Worm (Caenorhabditis elegans) whole organism, late embryonic: Measurements from ENCODE around the gene C54D10.3.
A peak's percentile ranks its signal among the peaks of the same experiment; 100 is the strongest.

Experiments used
- C38D4.7 ChIP-seq: fragments of 200-800 bp; sonication (Bioruptor generic); optimal IDR thresholded peaks from 2 replicates; lab custom pipeline; 2018; ENCODE audit warnings: mild to moderate bottlenecking, missing genetic modification characterization, moderate library complexity, missing compliant biosample characterization
- F13H6.1 ChIP-seq: sonication (generic microtip); optimal IDR thresholded peaks from 2 replicates; lab custom pipeline; 2016; ENCODE audit warnings: missing genetic modification characterization, missing compliant biosample characterization
- K02D7.2 ChIP-seq: sonication (generic microtip); optimal IDR thresholded peaks from 2 replicates; lab custom pipeline; 2017; ENCODE audit warnings: mild to moderate bottlenecking, missing genetic modification characterization, missing compliant biosample characterization
- K09A11.1 ChIP-seq: sonication (generic microtip); optimal IDR thresholded peaks from 2 replicates; lab custom pipeline; 2017; ENCODE audit warnings: antibody characterized with exemption, mild to moderate bottlenecking, missing genetic modification characterization, missing compliant biosample characterization; ENCODE audit not compliant: insufficient read depth
- T23F11.4 ChIP-seq: fragments of 200-800 bp; sonication (Bioruptor generic); optimal IDR thresholded peaks from 2 replicates; lab custom pipeline; 2018; ENCODE audit warnings: mild to moderate bottlenecking, missing genetic modification characterization, missing compliant biosample characterization
- ahr-1 ChIP-seq: sonication (generic microtip); optimal IDR thresholded peaks from 2 replicates; lab custom pipeline; 2016; ENCODE audit warnings: missing genetic modification characterization, missing compliant biosample characterization
- ama-1 ChIP-seq: fragments of 150-350 bp; optimal IDR thresholded peaks from 2 replicates; lab custom pipeline; 2014
- ceh-19 ChIP-seq: fragments of 200-800 bp; sonication (Bioruptor generic); optimal IDR thresholded peaks from 2 replicates; lab custom pipeline; 2018; ENCODE audit warnings: mild to moderate bottlenecking, missing genetic modification characterization, missing compliant biosample characterization
- ceh-2 ChIP-seq: sonication (generic microtip); optimal IDR thresholded peaks from 2 replicates; lab custom pipeline; 2016; ENCODE audit warnings: missing genotype, missing genetic modification characterization, missing compliant biosample characterization
- ceh-30 ChIP-seq: fragments of 150-350 bp; optimal IDR thresholded peaks from 2 replicates; lab custom pipeline; 2014; ENCODE audit warnings: missing biosample characterization, missing genetic modification characterization
- ceh-45 ChIP-seq: fragments of 200-800 bp; sonication (Bioruptor generic); IDR thresholded peaks from 2 replicates; pipeline ENCODE4 v1.3.6; 2022; ENCODE audit warnings: missing genetic modification reagents, missing genetic modification characterization, missing compliant biosample characterization
- ceh-9 ChIP-seq: sonication (generic microtip); optimal IDR thresholded peaks from 2 replicates; lab custom pipeline; 2016; ENCODE audit warnings: mild to moderate bottlenecking, missing genetic modification characterization, inconsistent platforms, missing compliant biosample characterization
- dve-1 ChIP-seq: sonication (generic microtip); optimal IDR thresholded peaks from 2 replicates; lab custom pipeline; 2017; ENCODE audit warnings: antibody characterized with exemption, mild to moderate bottlenecking, missing genetic modification characterization, missing compliant biosample characterization
- elt-2 ChIP-seq: sonication (generic microtip); optimal IDR thresholded peaks from 2 replicates; lab custom pipeline; 2016; ENCODE audit warnings: missing genetic modification reagents, missing genetic modification characterization, missing compliant biosample characterization
- elt-4 ChIP-seq: sonication (generic microtip); optimal IDR thresholded peaks from 2 replicates; lab custom pipeline; 2016; ENCODE audit warnings: missing genetic modification characterization, missing compliant biosample characterization
- ets-4 ChIP-seq: sonication (generic microtip); optimal IDR thresholded peaks from 2 replicates; lab custom pipeline; 2016; ENCODE audit warnings: missing genetic modification characterization, missing compliant biosample characterization
- fkh-10 ChIP-seq: fragments of 150-350 bp; optimal IDR thresholded peaks from 2 replicates; lab custom pipeline; 2014; ENCODE audit warnings: missing biosample characterization, missing genetic modification reagents, missing genetic modification characterization
- hlh-6 ChIP-seq: sonication (generic microtip); optimal IDR thresholded peaks from 2 replicates; lab custom pipeline; 2016; ENCODE audit warnings: missing genotype, missing genetic modification characterization, missing compliant biosample characterization
- mec-3 ChIP-seq: sonication (generic microtip); optimal IDR thresholded peaks from 2 replicates; lab custom pipeline; 2016; ENCODE audit warnings: borderline replicate concordance, missing genetic modification characterization, missing compliant biosample characterization
- nhr-11 ChIP-seq: fragments of 150-350 bp; optimal IDR thresholded peaks from 2 replicates; lab custom pipeline; 2014; ENCODE audit warnings: missing biosample characterization, missing genetic modification characterization
- pat-9 ChIP-seq: fragments of 200-800 bp; sonication (Bioruptor generic); optimal IDR thresholded peaks from 2 replicates; lab custom pipeline; 2018; ENCODE audit warnings: mild to moderate bottlenecking, missing genetic modification characterization, moderate library complexity, missing compliant biosample characterization
- pha-2 ChIP-seq: sonication (generic microtip); optimal IDR thresholded peaks from 2 replicates; lab custom pipeline; 2017; ENCODE audit warnings: mild to moderate bottlenecking, missing genetic modification characterization, missing compliant biosample characterization
- pha-4 ChIP-seq: fragments of 150-350 bp; optimal IDR thresholded peaks from 2 replicates; lab custom pipeline; 2018; ENCODE audit warnings: missing biosample characterization, missing genetic modification reagents, missing genetic modification characterization
- pqm-1 ChIP-seq: sonication (generic microtip); optimal IDR thresholded peaks from 2 replicates; lab custom pipeline; 2016; ENCODE audit warnings: missing genetic modification characterization, missing compliant biosample characterization
- rnt-1 ChIP-seq: sonication (generic microtip); optimal IDR thresholded peaks from 2 replicates; lab custom pipeline; 2016; ENCODE audit warnings: missing genetic modification characterization, missing compliant biosample characterization
- sdc-2 ChIP-seq: sonication (generic microtip); optimal IDR thresholded peaks from 2 replicates; lab custom pipeline; 2016; ENCODE audit warnings: missing genotype, missing genetic modification characterization, missing compliant biosample characterization
- sox-2 ChIP-seq: fragments of 200-800 bp; sonication (Bioruptor generic); IDR thresholded peaks from 2 replicates; pipeline ENCODE4 v1.3.6; 2022; ENCODE audit warnings: missing genetic modification reagents, missing genetic modification characterization, missing compliant biosample characterization
- ttx-3 ChIP-seq: sonication (generic microtip); optimal IDR thresholded peaks from 2 replicates; lab custom pipeline; 2016; ENCODE audit warnings: missing genetic modification reagents, missing genetic modification characterization, missing compliant biosample characterization
- unc-3 ChIP-seq, 2 experiments: fragments of 200-800 bp in 1 of 2; sonication (Bioruptor generic) in 1 of 2; sonication (generic microtip) in 1 of 2; conservative IDR thresholded peaks in 1 of 2; optimal IDR thresholded peaks in 1 of 2; 2 replicates each; pipeline versions ENCODE4 v1.3.6 to Lab custom; 2016 to 2022; ENCODE audit warnings: missing compliant biosample characterization in 2 of 2, missing genetic modification characterization in 2 of 2, missing genetic modification reagents in 1 of 2
- unc-55 ChIP-seq: sonication (generic microtip); optimal IDR thresholded peaks from 2 replicates; lab custom pipeline; 2017; ENCODE audit warnings: missing biosample characterization, missing genetic modification reagents, missing genetic modification characterization
- unc-86 ChIP-seq: sonication (generic microtip); optimal IDR thresholded peaks from 2 replicates; lab custom pipeline; 2016; ENCODE audit warnings: missing genetic modification characterization, missing compliant biosample characterization

Gene C54D10.3

DNA sequence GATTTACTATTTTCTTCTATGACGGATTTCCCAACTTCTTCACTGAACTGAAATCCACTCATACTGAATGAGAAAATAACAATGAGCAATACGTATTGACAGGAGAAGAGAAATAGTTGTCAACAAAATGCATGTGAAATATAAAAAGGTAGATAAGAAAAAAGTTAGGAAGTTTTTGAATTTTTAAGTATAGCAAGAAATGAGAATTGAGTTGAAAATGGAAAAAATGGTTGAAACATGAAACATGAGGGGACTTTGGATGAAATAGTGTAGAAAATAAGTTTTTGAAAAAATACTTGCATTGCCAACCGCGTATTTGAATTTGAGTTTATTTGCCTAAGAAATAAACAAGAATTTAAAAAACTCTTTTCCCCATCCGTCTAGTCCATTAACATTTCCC, 28.5 kb downstream of the C54D10.3 start, which contains the start of the genes pals-38 and C54D10.9:
Gene pals-38 (minus strand): TSS at position 101 of the 400 bp plus-strand sequence.
Gene C54D10.9 (plus strand): TSS at position 259 of the 400 bp plus-strand sequence.
- TF ChIP-seq unc-86 (tag; lab: Kevin White, UChicago), result no peak
- TF ChIP-seq elt-4 (tag; lab: Kevin White, UChicago), result no peak
- no peak for TF ChIP-seq K02D7.2 (tag; lab: Kevin White, UChicago)
- TF ChIP-seq C38D4.7, result no peak
- TF ChIP-seq ttx-3 (tag; lab: Kevin White, UChicago), result no peak

DNA sequence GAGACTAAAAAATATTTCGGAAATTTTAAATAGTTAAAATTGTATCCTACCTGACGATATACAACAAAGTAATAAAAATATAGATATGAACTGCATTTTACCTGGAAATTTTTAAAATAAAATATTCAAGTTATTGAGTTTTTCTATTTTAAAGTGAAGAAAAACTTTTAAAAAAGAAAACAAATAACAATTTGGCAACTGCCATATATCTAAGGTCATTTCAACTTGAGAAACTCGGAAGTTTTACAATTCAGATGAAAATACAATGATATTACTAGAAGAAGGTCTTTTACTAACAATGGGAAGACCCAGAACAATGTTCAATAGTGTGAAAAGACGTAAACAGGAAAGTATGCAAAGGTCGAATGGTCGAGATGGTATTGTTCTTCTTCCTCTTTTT, 31.5 kb downstream of the C54D10.3 start, which contains the start of gene C54D10.10:
Gene C54D10.10 (minus strand): TSS at position 101 of the 400 bp plus-strand sequence.
- TF ChIP-seq ceh-9 (tag; lab: Kevin White, UChicago), result no peak
- no peak for TF ChIP-seq ceh-19
- TF ChIP-seq dve-1, result no peak
- no peak for TF ChIP-seq nhr-11 (tag; lab: Kevin White, UChicago)
- no peak for TF ChIP-seq C38D4.7
- no peak for TF ChIP-seq ceh-30 (tag; lab: Kevin White, UChicago)
- TF ChIP-seq unc-55 (GFP tag; lab: Kevin White, UChicago), result no peak
- no peak for TF ChIP-seq unc-86 (tag; lab: Kevin White, UChicago)
- no peak for TF ChIP-seq elt-4 (tag; lab: Kevin White, UChicago)
- no peak for TF ChIP-seq hlh-6 (tag; lab: Kevin White, UChicago)
- TF ChIP-seq elt-2, result no peak
- TF ChIP-seq ahr-1 (tag; lab: Kevin White, UChicago), result no peak
- TF ChIP-seq pat-9 (tag; lab: Kevin White, UChicago), result no peak
- no peak for TF ChIP-seq rnt-1
- no peak for TF ChIP-seq pha-2 (tag; lab: Kevin White, UChicago)

DNA sequence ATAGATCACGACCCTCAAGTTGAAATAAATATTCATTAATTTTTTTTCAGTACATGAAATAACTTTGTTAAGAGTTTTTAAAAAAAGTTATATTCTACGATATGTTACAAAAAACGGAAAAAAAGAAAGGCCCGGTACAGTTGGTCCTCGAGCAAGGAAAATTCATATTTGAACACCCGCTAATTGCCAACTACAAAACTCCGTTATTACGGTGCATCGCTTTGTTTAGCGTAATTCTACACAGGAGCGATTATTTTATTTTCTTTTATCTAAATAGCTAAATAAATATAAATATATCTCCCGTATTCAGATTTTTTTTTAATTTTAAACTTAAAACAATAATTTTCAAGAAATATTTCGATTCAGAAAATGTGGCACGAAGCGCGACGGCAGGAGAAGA, 32.0 kb downstream of the C54D10.3 start, which contains the start of gene F28C1.1:
Gene F28C1.1 (plus strand): TSS at position 365 of the 400 bp plus-strand sequence.
- TF ChIP-seq elt-2 (peak; percentile 11), fkh-10 (GFP tag; lab: Kevin White, UChicago) (no peak)

DNA sequence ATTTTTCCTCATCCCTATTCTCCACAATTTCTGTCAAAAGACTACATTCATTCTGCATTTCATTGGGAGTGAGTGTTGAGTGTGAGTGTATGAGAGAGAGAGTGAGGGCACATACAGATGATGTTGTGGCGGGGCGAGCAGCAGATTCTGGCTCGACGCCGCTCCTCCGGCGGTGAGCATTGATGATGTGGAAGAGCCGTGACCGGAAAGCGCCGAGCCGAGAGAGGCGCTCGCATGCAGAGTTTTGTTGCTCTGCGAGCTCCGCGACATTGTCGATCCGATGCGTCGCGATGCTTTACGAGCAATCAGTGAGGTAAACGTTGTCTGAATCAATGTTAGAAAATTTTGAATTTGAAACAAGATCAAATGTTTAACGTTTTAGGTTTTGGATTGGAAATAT, 37.3 kb downstream of the C54D10.3 start:
- no peak for TF ChIP-seq unc-3 (GFP tag; conservative IDR thresholded peaks at IDR 0.05; lab: Robert Waterston, UW)
- TF ChIP-seq unc-3 (tag; optimal IDR thresholded peaks at IDR 0.05; lab: Kevin White, UChicago), result no peak
- no peak for TF ChIP-seq ets-4 (tag; lab: Kevin White, UChicago)
- no peak for TF ChIP-seq K09A11.1 (tag; lab: Kevin White, UChicago)
- no peak for TF ChIP-seq pha-4 (tag; lab: Kevin White, UChicago)
- no peak for TF ChIP-seq ceh-2 (tag; lab: Kevin White, UChicago)
- no peak for TF ChIP-seq F13H6.1
- TF ChIP-seq elt-2, result no peak
- no peak for TF ChIP-seq rnt-1
- TF ChIP-seq sdc-2 (tag; lab: Kevin White, UChicago), result no peak
- no peak for TF ChIP-seq ama-1 (lab: Kevin White, UChicago)
- no peak for TF ChIP-seq ceh-45 (GFP tag; lab: Robert Waterston, UW)

DNA sequence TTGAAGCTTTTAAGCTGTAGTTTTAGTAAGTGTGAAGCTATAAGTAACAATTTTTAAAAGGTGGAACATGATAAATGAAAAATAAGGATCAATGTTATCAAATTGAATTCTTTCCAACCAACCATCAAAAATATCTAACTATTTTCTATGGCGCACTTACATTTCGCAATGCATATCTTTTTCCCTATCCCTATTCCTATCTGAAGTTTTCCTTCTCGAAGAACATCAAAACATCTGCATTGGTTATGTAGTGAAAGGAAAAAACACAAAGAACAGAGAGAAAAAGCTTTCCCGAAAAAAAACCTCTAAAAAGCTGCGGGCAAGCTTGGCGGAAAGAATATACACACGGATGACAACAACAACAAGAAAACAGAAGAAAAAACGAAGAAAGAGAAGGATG, 42.2 kb downstream of the C54D10.3 start:
- TF ChIP-seq sox-2 (GFP tag; lab: Robert Waterston, UW) (no peak), mec-3 (tag; lab: Kevin White, UChicago) (no peak), T23F11.4 (GFP tag; lab: Kevin White, UChicago) (no peak), nhr-11 (tag; lab: Kevin White, UChicago) (no peak), dve-1 (no peak), ama-1 (lab: Kevin White, UChicago) (no peak), hlh-6 (tag; lab: Kevin White, UChicago) (no peak), pqm-1 (tag; lab: Kevin White, UChicago) (no peak), K02D7.2 (tag; lab: Kevin White, UChicago) (no peak), ceh-19 (no peak)
